Worm (Caenorhabditis elegans) whole organism, L2 larva: Measurements from ENCODE around the gene ZK285.2.

Experiments
- C34F6.9 ChIP-seq: fragments of 150-350 bp; optimal IDR thresholded peaks from 2 replicates; lab custom pipeline; 2014; ENCODE audit warnings: missing biosample characterization, missing genetic modification characterization
- R02D3.7 ChIP-seq: fragments of 150-350 bp; optimal IDR thresholded peaks from 2 replicates; lab custom pipeline; 2014; ENCODE audit warnings: missing biosample characterization, missing genetic modification characterization
- ZK546.5 ChIP-seq: sonication (generic microtip); optimal IDR thresholded peaks from 2 replicates; lab custom pipeline; 2017; ENCODE audit warnings: missing biosample characterization, missing genetic modification characterization
- alr-1 ChIP-seq: fragments of 150-350 bp; optimal IDR thresholded peaks from 2 replicates; lab custom pipeline; 2014; ENCODE audit warnings: missing biosample characterization, missing genetic modification characterization
- aly-2 ChIP-seq: fragments of 150-350 bp; optimal IDR thresholded peaks from 2 replicates; lab custom pipeline; 2014; ENCODE audit warnings: missing biosample characterization, missing genetic modification characterization
- ama-1 ChIP-seq: fragments of 150-350 bp; optimal IDR thresholded peaks from 2 replicates; lab custom pipeline; 2018; ENCODE audit warnings: inconsistent platforms
- blmp-1 ChIP-seq: sonication (generic microtip); optimal IDR thresholded peaks from 2 replicates; lab custom pipeline; 2017; ENCODE audit warnings: missing genetic modification characterization, mild to moderate bottlenecking, missing compliant biosample characterization, antibody characterized with exemption, moderate library complexity; ENCODE audit not compliant: insufficient read depth
- ceh-16 ChIP-seq: fragments of 150-350 bp; optimal IDR thresholded peaks from 2 replicates; lab custom pipeline; 2014; ENCODE audit warnings: missing biosample characterization, missing genetic modification characterization
- ceh-82 ChIP-seq: fragments of 150-350 bp; optimal IDR thresholded peaks from 2 replicates; lab custom pipeline; 2014; ENCODE audit warnings: missing biosample characterization, missing genetic modification characterization
- crh-2 ChIP-seq: sonication (generic microtip); optimal IDR thresholded peaks from 2 replicates; lab custom pipeline; 2017; ENCODE audit warnings: missing biosample characterization, missing genetic modification characterization
- dmd-4 ChIP-seq: sonication (generic microtip); optimal IDR thresholded peaks from 2 replicates; lab custom pipeline; 2017; ENCODE audit warnings: missing biosample characterization, missing genetic modification characterization
- egl-27 ChIP-seq: sonication (generic microtip); optimal IDR thresholded peaks from 3 replicates; lab custom pipeline; 2017; ENCODE audit warnings: missing biosample characterization, missing genetic modification reagents, missing genetic modification characterization
- elt-1 ChIP-seq: fragments of 150-350 bp; optimal IDR thresholded peaks from 2 replicates; lab custom pipeline; 2014; ENCODE audit warnings: missing biosample characterization, missing genetic modification characterization
- elt-3 ChIP-seq: sonication (generic microtip); optimal IDR thresholded peaks from 2 replicates; lab custom pipeline; 2017; ENCODE audit warnings: missing biosample characterization, missing genetic modification characterization
- fos-1 ChIP-seq: fragments of 150-350 bp; optimal IDR thresholded peaks from 2 replicates; lab custom pipeline; 2014; ENCODE audit warnings: missing biosample characterization, missing genetic modification characterization
- gmeb-1 ChIP-seq: fragments of 150-350 bp; optimal IDR thresholded peaks from 2 replicates; lab custom pipeline; 2014; ENCODE audit warnings: missing biosample characterization, missing genetic modification characterization
- lin-13 ChIP-seq: fragments of 150-350 bp; optimal IDR thresholded peaks from 2 replicates; lab custom pipeline; 2014; ENCODE audit warnings: missing biosample characterization, missing genetic modification reagents, missing genetic modification characterization
- lin-39 ChIP-seq: fragments of 150-350 bp; optimal IDR thresholded peaks from 2 replicates; lab custom pipeline; 2014; ENCODE audit warnings: missing biosample characterization, missing genetic modification reagents, missing genetic modification characterization
- mab-5 ChIP-seq: fragments of 150-350 bp; optimal IDR thresholded peaks from 2 replicates; lab custom pipeline; 2014; ENCODE audit warnings: missing biosample characterization, missing genetic modification characterization
- mbf-1 ChIP-seq: sonication (generic microtip); optimal IDR thresholded peaks from 2 replicates; lab custom pipeline; 2017; ENCODE audit warnings: missing biosample characterization, missing genetic modification characterization
- mdl-1 ChIP-seq, 2 experiments: fragments of 150-350 bp in 1 of 2; sonication (generic microtip) in 1 of 2; optimal IDR thresholded peaks; 2 replicates each; lab custom pipeline; 2017; ENCODE audit warnings: missing biosample characterization in 2 of 2, missing genetic modification characterization in 2 of 2
- nhr-10 ChIP-seq: sonication (generic microtip); optimal IDR thresholded peaks from 2 replicates; lab custom pipeline; 2017; ENCODE audit warnings: missing biosample characterization, missing genetic modification characterization
- nhr-11 ChIP-seq: fragments of 150-350 bp; optimal IDR thresholded peaks from 2 replicates; lab custom pipeline; 2014; ENCODE audit warnings: missing biosample characterization, missing genetic modification characterization
- nhr-12 ChIP-seq: fragments of 150-350 bp; optimal IDR thresholded peaks from 2 replicates; lab custom pipeline; 2014; ENCODE audit warnings: missing biosample characterization, missing genetic modification characterization
- nhr-129 ChIP-seq: fragments of 150-350 bp; optimal IDR thresholded peaks from 2 replicates; lab custom pipeline; 2014; ENCODE audit warnings: missing biosample characterization, missing genetic modification characterization
- nhr-21 ChIP-seq: fragments of 150-350 bp; optimal IDR thresholded peaks from 2 replicates; lab custom pipeline; 2014; ENCODE audit warnings: missing biosample characterization, missing genetic modification characterization
- nhr-237 ChIP-seq: fragments of 150-350 bp; optimal IDR thresholded peaks from 2 replicates; lab custom pipeline; 2014; ENCODE audit warnings: missing biosample characterization, missing genetic modification characterization
- nhr-6 ChIP-seq: fragments of 150-350 bp; optimal IDR thresholded peaks from 2 replicates; lab custom pipeline; 2014; ENCODE audit warnings: missing biosample characterization, missing genetic modification characterization
- nhr-77 ChIP-seq: fragments of 150-350 bp; optimal IDR thresholded peaks from 2 replicates; lab custom pipeline; 2014; ENCODE audit warnings: missing biosample characterization, missing genetic modification characterization
- peb-1 ChIP-seq: fragments of 150-350 bp; optimal IDR thresholded peaks from 2 replicates; lab custom pipeline; 2014; ENCODE audit warnings: missing biosample characterization, missing genetic modification characterization
- sem-4 ChIP-seq: fragments of 150-350 bp; optimal IDR thresholded peaks from 2 replicates; lab custom pipeline; 2014; ENCODE audit warnings: missing biosample characterization, missing genetic modification reagents, missing genetic modification characterization
- skn-1 ChIP-seq: sonication (generic microtip); optimal IDR thresholded peaks from 2 replicates; lab custom pipeline; 2017; ENCODE audit warnings: missing biosample characterization, missing genetic modification characterization
- sma-3 ChIP-seq: sonication (generic microtip); optimal IDR thresholded peaks from 2 replicates; lab custom pipeline; 2016; ENCODE audit warnings: missing genetic modification reagents, missing genetic modification characterization, missing compliant biosample characterization
- sma-9 ChIP-seq, 2 experiments: fragments of 150-350 bp in 1 of 2; sonication (generic microtip) in 1 of 2; optimal IDR thresholded peaks; 2 replicates each; lab custom pipeline; 2014 to 2016; ENCODE audit warnings: missing genetic modification characterization in 2 of 2, mild to moderate bottlenecking in 1 of 2, missing biosample characterization in 1 of 2, missing compliant biosample characterization in 1 of 2, missing genetic modification reagents in 1 of 2, moderate library complexity in 1 of 2
- unc-55 ChIP-seq: fragments of 150-350 bp; sonication (generic microtip); optimal IDR thresholded peaks from 3 replicates; lab custom pipeline; 2014; ENCODE audit warnings: missing biosample characterization, missing genetic modification reagents, missing genetic modification characterization
- unc-62 ChIP-seq: fragments of 150-350 bp; optimal IDR thresholded peaks from 2 replicates; lab custom pipeline; 2014; ENCODE audit warnings: missing biosample characterization, missing genetic modification reagents, missing genetic modification characterization
- zag-1 ChIP-seq: fragments of 150-350 bp; optimal IDR thresholded peaks from 2 replicates; lab custom pipeline; 2014; ENCODE audit warnings: missing biosample characterization, missing genetic modification characterization
- ztf-1 ChIP-seq: fragments of 200-800 bp; sonication (Bioruptor generic); conservative IDR thresholded peaks from 2 replicates; pipeline ENCODE4 v1.3.6; 2022; ENCODE audit warnings: missing genetic modification characterization, missing compliant biosample characterization
- ztf-11 ChIP-seq: sonication (generic microtip); optimal IDR thresholded peaks from 2 replicates; lab custom pipeline; 2017; ENCODE audit warnings: missing biosample characterization, missing genetic modification characterization
- ztf-4 ChIP-seq: fragments of 150-350 bp; optimal IDR thresholded peaks from 2 replicates; lab custom pipeline; 2014; ENCODE audit warnings: missing biosample characterization, missing genetic modification characterization

The ZK285.2 gene

ce11 chrV:16024917-16025316 lies 21.8 kb upstream of the ZK285.2 start:
- TF ChIP-seq ztf-4 (tag; lab: Kevin White, UChicago) (no peak), ceh-82 (tag; lab: Kevin White, UChicago) (no peak), crh-2 (no peak), zag-1 (tag; lab: Kevin White, UChicago) (no peak), sem-4 (tag; lab: Kevin White, UChicago) (no peak), nhr-6 (tag; lab: Kevin White, UChicago) (no peak), lin-13 (no peak), ZK546.5 (tag; lab: Kevin White, UChicago) (no peak), mdl-1 (tag; optimal IDR thresholded peaks at IDR 0.05; lab: Kevin White, UChicago) (no peak), mbf-1 (tag; lab: Kevin White, UChicago) (no peak), egl-27 (tag; lab: Kevin White, UChicago) (no peak), aly-2 (no peak), ama-1 (lab: Kevin White, UChicago) (no peak), nhr-77 (tag; lab: Kevin White, UChicago) (no peak), ztf-1 (GFP tag; lab: Robert Waterston, UW) (no peak), peb-1 (no peak), nhr-21 (no peak), sma-9 (GFP tag; optimal IDR thresholded peaks at IDR 0.05; lab: Kevin White, UChicago) (no peak), sma-9 (tag; optimal IDR thresholded peaks at IDR 0.05; lab: Kevin White, UChicago) (no peak), lin-39 (no peak), nhr-129 (tag; lab: Kevin White, UChicago) (no peak)

ce11 chrV:16029237-16029636 lies 17.4 kb upstream of the ZK285.2 start:
- no peak for TF ChIP-seq alr-1 (tag; lab: Kevin White, UChicago)
- no peak for TF ChIP-seq ztf-11 (tag; lab: Kevin White, UChicago)
- TF ChIP-seq elt-3 = no peak
- TF ChIP-seq nhr-11 (tag; lab: Kevin White, UChicago) = no peak
- TF ChIP-seq skn-1 (tag; lab: Kevin White, UChicago) = no peak
- no peak for TF ChIP-seq elt-1 (tag; lab: Kevin White, UChicago)
- no peak for TF ChIP-seq lin-39
- no peak for TF ChIP-seq ceh-82 (tag; lab: Kevin White, UChicago)
- TF ChIP-seq gmeb-1 (tag; lab: Kevin White, UChicago) = no peak
- TF ChIP-seq blmp-1 (tag; lab: Kevin White, UChicago) = no peak
- TF ChIP-seq R02D3.7 = no peak
- no peak for TF ChIP-seq nhr-10
- no peak for TF ChIP-seq mbf-1 (tag; lab: Kevin White, UChicago)
- no peak for TF ChIP-seq egl-27 (tag; lab: Kevin White, UChicago)
- no peak for TF ChIP-seq ZK546.5 (tag; lab: Kevin White, UChicago)
- TF ChIP-seq ceh-16 = no peak
- TF ChIP-seq nhr-6 (tag; lab: Kevin White, UChicago) = no peak
- no peak for TF ChIP-seq peb-1
- no peak for TF ChIP-seq unc-62

ce11 chrV:16031571-16031970 lies 15.1 kb upstream of the ZK285.2 start, which contains the start of gene T10C6.7:
TSS of gene T10C6.7 (minus strand) at chrV:16031713.
- TF ChIP-seq aly-2 (no peak), nhr-10 (no peak), alr-1 (tag; lab: Kevin White, UChicago) (no peak), R02D3.7 (no peak), nhr-11 (tag; lab: Kevin White, UChicago) (no peak), nhr-237 (tag; lab: Kevin White, UChicago) (no peak), zag-1 (tag; lab: Kevin White, UChicago) (no peak), ztf-4 (tag; lab: Kevin White, UChicago) (no peak), sma-3 (GFP tag; lab: Kevin White, UChicago) (no peak), elt-1 (tag; lab: Kevin White, UChicago) (no peak), mab-5 (tag; lab: Kevin White, UChicago) (no peak), dmd-4 (tag; lab: Kevin White, UChicago) (no peak), fos-1 (no peak), ztf-1 (GFP tag; lab: Robert Waterston, UW) (no peak), lin-13 (no peak), ceh-16 (no peak), unc-55 (GFP tag; lab: Kevin White, UChicago) (no peak), sem-4 (tag; lab: Kevin White, UChicago) (no peak), lin-39 (no peak), crh-2 (no peak)

- TF ChIP-seq lin-13 (no peak), peb-1 (no peak), sma-3 (GFP tag; lab: Kevin White, UChicago) (no peak), nhr-12 (tag; lab: Kevin White, UChicago) (no peak), C34F6.9 (tag; lab: Kevin White, UChicago) (no peak), fos-1 (no peak), mab-5 (tag; lab: Kevin White, UChicago) (no peak)
- TF ChIP-seq, all 48 proteins: peak for 0
These were observed 13.9 kb upstream of the ZK285.2 start, which contains the start of gene T10C6.16 for ce11 chrV:16032761-16033160. TSS of gene T10C6.16 (minus strand) at chrV:16033005.
